Fruit fly (Drosophila melanogaster): ENCODE measurements around the gene CG31089.

DNA sequence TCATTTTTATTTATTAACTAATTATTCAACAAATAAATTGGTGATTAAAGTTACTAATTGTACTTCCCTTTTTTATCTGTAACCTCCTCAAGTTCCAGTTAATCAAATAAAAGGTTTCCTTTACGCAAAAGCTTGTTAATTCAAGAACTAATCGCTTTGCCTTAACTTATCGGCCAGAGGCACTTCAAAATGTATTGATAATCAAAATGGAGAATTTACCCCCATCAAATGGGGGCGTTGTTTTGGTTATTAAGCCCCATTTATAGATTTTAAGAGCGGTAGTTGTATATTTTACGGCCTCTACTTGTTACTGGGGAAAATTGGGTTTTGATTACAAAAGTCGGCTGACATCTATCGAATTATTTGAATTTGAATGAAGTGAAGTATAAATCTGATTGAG, 2.8 kb upstream of the CG31089 start, which contains the start of gene CG31091:
- TF ChIP-seq EcR (GFP tag; optimal IDR thresholded peaks at IDR 0.05) (no peak), CG8478 (optimal IDR thresholded peaks at IDR 0.05) (no peak), psq (optimal IDR thresholded peaks at IDR 0.05) (no peak), usp (GFP tag; optimal IDR thresholded peaks at IDR 0.05) (no peak)
